Fruit fly (Drosophila melanogaster): ENCODE measurements around the gene CG5888.

Gene CG5888

dm6 chr2L:16402512-16402911 is 45.8 kb downstream of the CG5888 start:
- TF ChIP-seq Vsx2 (GFP tag; optimal IDR thresholded peaks at IDR 0.05; ENCODE audit: partially characterized antibody): no peak
- TF ChIP-seq lola (GFP tag; optimal IDR thresholded peaks at IDR 0.05): no peak
- TF ChIP-seq rgr (GFP tag; optimal IDR thresholded peaks at IDR 0.05): no peak
- TF ChIP-seq CG32264 (GFP tag; optimal IDR thresholded peaks at IDR 0.05): no peak
- TF ChIP-seq Dfd (GFP tag; optimal IDR thresholded peaks at IDR 0.05): no peak
- no peak for TF ChIP-seq sv (GFP tag; optimal IDR thresholded peaks at IDR 0.05)
- TF ChIP-seq jim (GFP tag; optimal IDR thresholded peaks at IDR 0.05): no peak
- TF ChIP-seq Abd-B (GFP tag; optimal IDR thresholded peaks at IDR 0.05): no peak
- TF ChIP-seq usp (GFP tag; optimal IDR thresholded peaks at IDR 0.05): no peak
- TF ChIP-seq Jra (GFP tag; optimal IDR thresholded peaks at IDR 0.05): no peak
- peak; percentile 31 for TF ChIP-seq ey (GFP tag; optimal IDR thresholded peaks at IDR 0.05)
- TF ChIP-seq Hr83 (GFP tag; optimal IDR thresholded peaks at IDR 0.05; ENCODE audit: poor library complexity, severe bottlenecking): no peak
- TF ChIP-seq dsf (GFP tag; optimal IDR thresholded peaks at IDR 0.05; ENCODE audit: borderline replicate concordance): no peak
- TF ChIP-seq psq (GFP tag; optimal IDR thresholded peaks at IDR 0.05): no peak
- peak; percentile 22 for TF ChIP-seq HLH106 (tag; optimal IDR thresholded peaks at IDR 0.05)
- peak; percentile 7 for TF ChIP-seq woc (GFP tag; optimal IDR thresholded peaks at IDR 0.05)
- peak; percentile 31 for TF ChIP-seq fru (GFP tag; optimal IDR thresholded peaks at IDR 0.05)
- peak; percentile 42 for TF ChIP-seq h (GFP tag; optimal IDR thresholded peaks at IDR 0.05)
- TF ChIP-seq brk (GFP tag; optimal IDR thresholded peaks at IDR 0.05): no peak
- TF ChIP-seq N (GFP tag; optimal IDR thresholded peaks at IDR 0.05): no peak
- peak in 1 of 2 experiments; percentile 33 for TF ChIP-seq foxo (GFP tag; optimal IDR thresholded peaks at IDR 0.05)
- peak; percentile 21 for TF ChIP-seq OdsH (GFP tag; optimal IDR thresholded peaks at IDR 0.05)

- TF ChIP-seq Dfd (GFP tag; optimal IDR thresholded peaks at IDR 0.05): peak; percentile 92
- TF ChIP-seq rgr (GFP tag; optimal IDR thresholded peaks at IDR 0.05): no peak
- TF ChIP-seq HLH106 (tag; optimal IDR thresholded peaks at IDR 0.05): no peak
- no peak for TF ChIP-seq brk (GFP tag; optimal IDR thresholded peaks at IDR 0.05)
- TF ChIP-seq jim (GFP tag; optimal IDR thresholded peaks at IDR 0.05): no peak
- no peak for TF ChIP-seq CG32264 (GFP tag; optimal IDR thresholded peaks at IDR 0.05)
- no peak for TF ChIP-seq CG9705 (GFP tag; optimal IDR thresholded peaks at IDR 0.05)
Observed at dm6 chr2L:16397517-16397916, 50.8 kb downstream of the CG5888 start.

DNA sequence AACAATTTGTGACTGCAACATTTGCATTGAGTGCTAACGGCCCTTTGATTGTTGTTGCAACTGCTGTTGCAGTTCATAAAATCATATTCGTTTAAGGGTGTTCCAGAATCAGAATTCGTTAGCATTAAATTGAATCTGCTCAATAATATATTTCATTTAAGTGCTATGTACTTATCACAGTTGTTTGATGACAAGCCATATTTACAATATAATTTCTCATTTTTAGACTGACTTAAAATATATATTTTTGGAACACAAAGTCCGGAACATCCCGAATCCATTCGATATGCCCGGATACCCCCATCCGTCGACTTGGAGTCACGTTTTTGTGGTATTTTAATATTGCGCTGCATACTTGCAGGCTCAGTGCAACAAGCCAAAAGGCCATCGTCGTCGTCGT is 57.5 kb downstream of the CG5888 start:
- TF ChIP-seq usp (GFP tag; optimal IDR thresholded peaks at IDR 0.05) (no peak), jim (GFP tag; optimal IDR thresholded peaks at IDR 0.05) (no peak), Dfd (GFP tag; optimal IDR thresholded peaks at IDR 0.05) (no peak), rgr (GFP tag; optimal IDR thresholded peaks at IDR 0.05) (peak; percentile 5), CG9705 (GFP tag; optimal IDR thresholded peaks at IDR 0.05) (no peak), GATAd (GFP tag; optimal IDR thresholded peaks at IDR 0.05) (no peak), CrebA (GFP tag; optimal IDR thresholded peaks at IDR 0.05; ENCODE audit: borderline replicate concordance) (no peak), pan (optimal IDR thresholded peaks at IDR 0.05) (no peak), Jra (GFP tag; optimal IDR thresholded peaks at IDR 0.05) (no peak), Hr83 (GFP tag; optimal IDR thresholded peaks at IDR 0.05; ENCODE audit: poor library complexity, severe bottlenecking) (no peak), br (GFP tag; optimal IDR thresholded peaks at IDR 0.05) (no peak), CG32264 (GFP tag; optimal IDR thresholded peaks at IDR 0.05) (no peak), h (GFP tag; optimal IDR thresholded peaks at IDR 0.05) (no peak), brk (GFP tag; optimal IDR thresholded peaks at IDR 0.05) (no peak), lola (GFP tag; optimal IDR thresholded peaks at IDR 0.05) (no peak), dsf (GFP tag; optimal IDR thresholded peaks at IDR 0.05; ENCODE audit: borderline replicate concordance) (no peak), tai (GFP tag; optimal IDR thresholded peaks at IDR 0.05) (no peak), Rel (GFP tag; optimal IDR thresholded peaks at IDR 0.05) (no peak), Rel (tag; optimal IDR thresholded peaks at IDR 0.05) (no peak), fru (GFP tag; optimal IDR thresholded peaks at IDR 0.05) (peak; percentile 26), Hr78 (GFP tag; optimal IDR thresholded peaks at IDR 0.05) (no peak), HLH106 (tag; optimal IDR thresholded peaks at IDR 0.05) (peak; percentile 27), sage (GFP tag; optimal IDR thresholded peaks at IDR 0.05) (no peak), Mio (GFP tag; optimal IDR thresholded peaks at IDR 0.05) (no peak), dl (GFP tag; optimal IDR thresholded peaks at IDR 0.05; ENCODE audit: insufficient read depth in 1 of 2, partially characterized antibody in 2 of 2) (no peak), Dif (GFP tag; optimal IDR thresholded peaks at IDR 0.05; ENCODE audit: partially characterized antibody) (no peak), Sp1 (GFP tag; optimal IDR thresholded peaks at IDR 0.05) (peak; percentile 0), Abd-B (GFP tag; optimal IDR thresholded peaks at IDR 0.05) (no peak), psq (GFP tag; optimal IDR thresholded peaks at IDR 0.05) (no peak), Hnf4 (GFP tag; optimal IDR thresholded peaks at IDR 0.05) (no peak), Myc (optimal IDR thresholded peaks at IDR 0.05) (no peak), sv (GFP tag; optimal IDR thresholded peaks at IDR 0.05) (no peak), woc (GFP tag; optimal IDR thresholded peaks at IDR 0.05) (no peak), Vsx2 (GFP tag; optimal IDR thresholded peaks at IDR 0.05; ENCODE audit: partially characterized antibody) (no peak), ey (GFP tag; optimal IDR thresholded peaks at IDR 0.05) (no peak), dmrt93B (GFP tag; optimal IDR thresholded peaks at IDR 0.05) (no peak), N (GFP tag; optimal IDR thresholded peaks at IDR 0.05) (no peak), foxo (GFP tag; optimal IDR thresholded peaks at IDR 0.05) (peak in 1 of 2 experiments; percentile 12), OdsH (GFP tag; optimal IDR thresholded peaks at IDR 0.05) (no peak)
